Fruit fly (Drosophila melanogaster) Kc167 (cell line): Measurements from ENCODE around the gene CG14572.

Experiments
- Myc ChIP-seq: fragments of >200 bp; optimal IDR thresholded peaks from 2 replicates; lab custom pipeline; 2017; ENCODE audit warnings: missing external identifiers
- Sin3A ChIP-seq: fragments of >200 bp; optimal IDR thresholded peaks from 2 replicates; lab custom pipeline; 2018; ENCODE audit warnings: missing external identifiers
- h ChIP-seq: fragments of >200 bp; optimal IDR thresholded peaks from 3 replicates; lab custom pipeline; 2018; ENCODE audit warnings: missing external identifiers
- insv ChIP-seq: fragments of >200 bp; optimal IDR thresholded peaks from 3 replicates; lab custom pipeline; 2018; ENCODE audit warnings: missing external identifiers
- psq ChIP-seq: fragments of >200 bp; optimal IDR thresholded peaks from 2 replicates; lab custom pipeline; 2017; ENCODE audit warnings: missing external identifiers
- ttk ChIP-seq: sonication (Bioruptor generic); optimal IDR thresholded peaks from 2 replicates; lab custom pipeline; 2017; ENCODE audit warnings: missing external identifiers

The CG14572 gene

DNA sequence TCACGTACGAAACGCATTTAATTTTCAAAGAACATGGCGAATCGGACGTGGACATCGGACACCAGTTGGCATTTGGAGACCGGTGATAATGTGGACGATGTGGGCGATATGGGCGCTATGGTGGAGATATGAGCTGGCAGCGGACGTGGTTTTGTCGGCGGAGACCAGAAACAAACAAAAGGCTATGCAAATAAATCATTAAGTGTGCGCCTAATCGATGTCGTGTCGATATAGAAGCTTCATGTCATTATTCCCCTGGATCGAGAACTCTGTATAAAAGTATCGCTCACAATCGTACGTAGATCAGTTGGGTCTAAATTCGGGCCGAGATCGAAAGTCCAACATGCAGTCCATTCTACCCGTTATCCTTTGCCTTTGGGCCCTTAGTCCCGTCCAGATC is at the start of gene CG14572:
Gene CG14572, plus strand, starts transcription at position 301 of the 400 bp plus-strand sequence.
- TF ChIP-seq Myc (lab: Kevin White, UChicago) (no peak), Sin3A (lab: Kevin White, UChicago) (no peak), psq (lab: Kevin White, UChicago) (no peak)

DNA sequence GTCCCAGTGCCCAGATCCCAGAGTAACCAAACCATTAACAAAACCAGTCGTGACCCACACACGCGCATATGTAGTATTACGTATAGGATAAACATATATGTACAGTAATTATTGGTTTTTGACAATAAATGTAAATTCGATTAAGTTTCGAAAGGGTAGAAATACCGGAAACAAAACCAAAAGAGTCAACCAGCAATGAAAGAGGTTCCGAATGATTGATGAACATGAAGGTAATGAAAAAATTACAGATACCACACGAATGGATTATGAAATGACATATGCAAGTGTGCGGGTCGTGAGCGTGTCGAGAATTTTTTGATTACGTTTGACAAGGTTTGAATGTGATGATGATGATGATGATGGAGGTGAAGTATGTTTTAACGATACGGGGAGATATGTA is 46.7 kb upstream of the CG14572 start:
- TF ChIP-seq Sin3A (lab: Kevin White, UChicago) (no peak), ttk (lab: Kevin White, UChicago) (no peak), insv (no peak), h (no peak), psq (lab: Kevin White, UChicago) (no peak), Myc (lab: Kevin White, UChicago) (no peak)

DNA sequence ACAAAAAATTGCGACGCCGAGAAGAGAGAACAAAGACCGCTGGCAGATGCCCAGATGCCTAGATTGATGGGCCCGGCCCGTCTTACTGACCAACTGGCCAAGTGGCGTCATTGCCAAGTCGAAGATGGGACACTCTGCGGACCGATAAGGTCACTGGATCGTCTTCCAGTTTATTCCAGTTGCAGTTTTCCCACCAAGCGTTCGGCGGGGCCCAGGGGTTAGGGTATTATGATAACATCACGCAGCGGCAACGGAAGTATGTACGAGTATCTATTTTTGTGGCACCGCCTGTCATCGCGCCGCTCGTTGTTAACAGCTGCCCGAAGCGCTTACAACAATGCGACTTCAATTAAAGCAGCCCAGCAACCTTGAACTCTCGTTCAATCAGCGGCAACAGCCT is 41.3 kb upstream of the CG14572 start:
- TF ChIP-seq insv (no peak), Myc (lab: Kevin White, UChicago) (no peak), ttk (lab: Kevin White, UChicago) (no peak), h (no peak), psq (lab: Kevin White, UChicago) (no peak), Sin3A (lab: Kevin White, UChicago) (no peak)

DNA sequence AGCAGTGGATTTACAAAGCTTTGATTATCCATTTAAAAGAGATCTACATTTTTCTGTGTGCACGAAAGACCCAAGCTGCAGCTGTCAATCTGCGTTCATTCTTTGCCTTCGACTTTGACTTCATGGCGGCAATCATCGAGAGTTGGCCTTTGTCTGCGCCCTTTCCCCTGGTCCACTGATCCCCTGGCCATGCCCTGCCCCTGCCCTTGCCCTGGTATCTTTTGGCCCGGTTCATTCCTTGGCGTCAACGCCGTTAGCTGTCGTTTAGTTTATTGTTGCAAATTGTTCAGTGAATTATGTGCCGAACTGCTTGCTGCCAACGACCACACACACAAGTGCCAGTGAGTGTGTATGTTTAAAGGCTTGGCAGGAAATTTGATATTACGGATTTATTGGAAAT is 40.4 kb upstream of the CG14572 start:
- TF ChIP-seq h: no peak
- no peak for TF ChIP-seq Myc (lab: Kevin White, UChicago)
- no peak for TF ChIP-seq ttk (lab: Kevin White, UChicago)
- TF ChIP-seq psq (lab: Kevin White, UChicago): no peak
- no peak for TF ChIP-seq insv
- TF ChIP-seq Sin3A (lab: Kevin White, UChicago): no peak

DNA sequence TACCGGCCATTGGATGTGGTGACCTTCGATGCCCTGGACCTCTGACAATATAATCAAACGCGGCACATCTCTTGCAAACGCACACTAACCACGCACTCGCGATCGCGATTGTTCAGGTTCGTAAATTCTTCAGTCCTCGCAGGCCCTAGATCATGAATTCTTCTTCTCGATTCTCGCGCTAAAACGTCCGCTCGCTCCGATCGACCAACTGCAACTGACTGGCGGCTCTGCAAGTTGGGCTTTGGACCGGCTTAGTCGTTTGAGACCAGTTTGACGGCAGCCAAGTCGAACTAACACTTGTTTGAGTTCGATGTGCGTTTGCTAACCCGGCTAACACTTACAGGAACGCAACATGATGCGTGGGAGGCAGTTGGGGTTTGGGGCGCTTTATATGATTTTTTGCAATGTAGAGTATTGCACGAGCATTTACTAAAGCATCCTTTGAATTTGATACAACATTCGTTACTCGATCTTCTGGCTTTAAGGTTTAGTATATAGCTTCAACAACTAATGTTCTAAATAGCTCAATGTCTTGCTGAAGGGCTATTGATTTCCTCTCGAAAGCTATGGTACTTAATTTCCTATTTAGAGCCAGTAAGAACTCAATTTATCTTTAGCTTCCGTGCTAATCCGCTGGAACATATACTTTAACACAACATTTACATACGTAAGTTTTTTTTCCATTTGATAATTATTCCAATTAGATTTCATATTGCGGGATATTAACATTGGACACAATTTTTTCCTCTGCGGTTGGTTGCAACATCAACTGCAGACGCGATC is 35.0 kb upstream of the CG14572 start, which contains the start of gene CG32447:
Gene CG32447, minus strand, starts transcription at position 222 of the 783 bp plus-strand sequence.
- TF ChIP-seq Sin3A (lab: Kevin White, UChicago) (no peak), h (no peak), insv (no peak), psq (lab: Kevin White, UChicago) (no peak), Myc (lab: Kevin White, UChicago) (no peak)

DNA sequence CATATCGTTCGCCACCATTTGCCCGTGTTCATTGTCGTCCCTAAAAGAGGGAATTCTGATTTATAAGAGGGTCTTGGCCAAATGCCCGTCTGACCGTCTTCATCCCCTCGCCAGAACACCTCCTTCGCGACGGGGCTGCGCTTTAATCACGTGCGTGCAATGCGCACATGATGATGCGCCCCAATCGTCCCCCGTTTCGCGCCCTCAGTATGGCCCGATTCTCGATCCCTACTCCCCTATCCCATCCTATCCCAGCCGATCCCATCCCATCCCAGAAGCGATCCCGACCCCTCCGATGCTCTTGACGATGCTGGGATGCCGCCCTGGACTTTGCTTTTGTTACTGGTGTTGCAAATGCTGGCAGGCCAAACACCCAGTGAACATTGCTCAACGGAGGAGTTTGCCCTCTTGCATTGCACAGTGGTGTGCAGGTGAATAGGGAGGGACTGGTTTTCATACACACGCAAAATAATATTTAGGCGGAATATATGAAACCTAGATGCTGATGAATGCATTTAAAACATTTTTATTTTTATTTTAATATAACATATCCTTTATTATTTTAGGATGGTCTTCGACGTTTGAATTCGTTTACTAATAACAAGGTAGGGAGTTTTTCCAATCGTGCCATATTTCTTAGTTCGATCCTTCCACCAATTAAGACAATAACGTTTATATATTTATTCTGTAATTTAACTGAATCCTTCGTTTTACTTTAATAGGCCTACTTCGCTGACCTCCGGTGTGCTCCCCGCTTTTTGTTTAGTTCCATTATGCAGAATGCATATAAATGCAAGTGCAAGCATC is 31.3 kb upstream of the CG14572 start:
- no peak for TF ChIP-seq Myc (lab: Kevin White, UChicago)
- TF ChIP-seq h: no peak
- no peak for TF ChIP-seq Sin3A (lab: Kevin White, UChicago)
- TF ChIP-seq psq (lab: Kevin White, UChicago): no peak
- TF ChIP-seq ttk (lab: Kevin White, UChicago): no peak
- TF ChIP-seq insv: no peak

DNA sequence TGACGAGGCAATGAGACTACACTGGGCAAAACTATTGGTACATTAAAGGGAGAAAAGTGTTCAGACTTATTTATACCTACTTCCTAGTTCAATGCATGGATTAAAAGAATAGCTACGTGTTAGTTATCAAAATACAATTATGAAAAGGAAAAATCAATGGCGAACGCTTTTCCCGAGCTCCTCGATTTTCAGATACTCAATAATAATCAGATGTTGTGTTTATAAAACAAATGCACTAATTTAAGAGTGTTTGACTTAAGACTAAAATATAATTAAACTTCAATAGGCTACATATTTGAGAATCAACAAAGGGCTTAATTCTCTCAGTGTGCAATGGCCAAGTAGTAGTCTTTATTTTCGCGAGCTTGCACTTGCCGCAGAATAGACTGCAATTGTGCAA is 25.4 kb upstream of the CG14572 start:
- TF ChIP-seq Sin3A (lab: Kevin White, UChicago) (no peak), psq (lab: Kevin White, UChicago) (no peak), insv (no peak), Myc (lab: Kevin White, UChicago) (no peak), h (no peak), ttk (lab: Kevin White, UChicago) (no peak)

DNA sequence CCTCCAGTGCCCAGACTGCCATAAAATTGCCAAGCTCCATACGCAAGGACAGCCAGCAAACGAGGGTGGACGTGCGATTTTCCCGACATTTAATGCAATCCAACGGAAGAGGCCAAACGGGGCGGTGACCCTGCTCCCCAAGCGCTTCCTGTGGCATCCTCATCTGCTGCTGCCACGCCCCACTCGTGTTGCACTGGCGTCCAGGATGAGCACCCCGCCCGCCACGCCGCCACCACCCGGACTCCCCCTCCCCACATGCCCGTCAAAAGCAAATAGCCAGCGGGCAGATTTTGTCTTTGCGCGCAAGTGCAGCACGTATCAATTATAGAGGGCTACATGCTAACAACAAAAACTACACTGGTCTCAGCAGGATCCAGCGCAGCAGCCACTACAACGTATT is 23.1 kb upstream of the CG14572 start:
- TF ChIP-seq psq (lab: Kevin White, UChicago): no peak
- no peak for TF ChIP-seq ttk (lab: Kevin White, UChicago)
- no peak for TF ChIP-seq Myc (lab: Kevin White, UChicago)
- TF ChIP-seq h: no peak

DNA sequence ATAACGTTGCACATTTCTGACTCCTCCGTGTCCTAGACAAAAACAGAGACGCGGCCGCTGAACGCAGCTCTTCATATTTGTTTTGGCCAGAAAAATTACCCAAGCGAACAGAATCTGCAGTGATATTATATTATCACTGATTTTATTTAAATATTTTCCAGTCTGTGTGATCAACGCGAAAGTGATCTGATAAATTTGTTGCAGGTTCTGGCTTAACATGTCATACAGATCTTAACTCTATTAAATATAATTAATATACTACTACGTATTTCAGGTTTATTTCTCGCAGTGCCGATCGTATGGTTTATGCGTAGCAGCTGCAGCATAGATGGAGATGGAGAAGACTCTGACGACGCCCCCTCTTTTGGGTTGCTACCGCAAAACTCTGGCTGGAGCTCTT is 20.5 kb upstream of the CG14572 start:
- TF ChIP-seq Sin3A (lab: Kevin White, UChicago): no peak

DNA sequence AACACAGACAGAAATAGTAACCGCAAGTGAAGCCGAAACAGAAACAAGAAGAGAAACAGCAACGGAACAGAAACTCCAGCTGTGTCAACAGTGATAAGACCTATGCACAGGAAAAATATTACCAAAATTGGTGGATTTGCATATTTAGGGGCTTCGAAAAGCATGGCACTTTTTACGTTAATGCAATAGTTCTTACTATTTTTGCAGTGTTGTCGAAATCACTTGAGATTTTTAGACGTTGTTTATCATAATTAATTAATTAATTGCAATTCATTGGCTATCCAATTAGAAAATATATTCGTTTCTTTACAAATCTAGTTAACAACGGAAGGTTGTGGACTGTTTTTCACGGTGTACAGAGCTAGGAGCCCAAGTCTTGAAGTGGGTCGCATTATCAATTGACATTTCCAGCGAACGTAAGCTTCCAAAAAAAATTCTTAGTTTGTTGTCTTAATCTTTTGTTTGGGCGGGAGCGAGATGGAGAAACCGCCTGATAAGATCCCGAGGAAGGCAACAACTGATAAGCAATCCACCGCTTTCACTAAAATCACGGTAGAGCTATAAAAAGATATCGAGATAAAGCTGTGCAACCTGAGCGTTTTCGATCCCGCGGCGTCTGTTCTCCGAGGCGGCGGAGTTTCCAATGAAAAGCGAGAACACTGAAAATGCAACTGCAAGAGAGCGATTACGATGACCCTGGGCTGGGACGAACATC is 14.2 kb upstream of the CG14572 start:
- TF ChIP-seq insv (no peak), h (no peak), Sin3A (lab: Kevin White, UChicago) (no peak), psq (lab: Kevin White, UChicago) (no peak), Myc (lab: Kevin White, UChicago) (no peak), ttk (lab: Kevin White, UChicago) (no peak)

DNA sequence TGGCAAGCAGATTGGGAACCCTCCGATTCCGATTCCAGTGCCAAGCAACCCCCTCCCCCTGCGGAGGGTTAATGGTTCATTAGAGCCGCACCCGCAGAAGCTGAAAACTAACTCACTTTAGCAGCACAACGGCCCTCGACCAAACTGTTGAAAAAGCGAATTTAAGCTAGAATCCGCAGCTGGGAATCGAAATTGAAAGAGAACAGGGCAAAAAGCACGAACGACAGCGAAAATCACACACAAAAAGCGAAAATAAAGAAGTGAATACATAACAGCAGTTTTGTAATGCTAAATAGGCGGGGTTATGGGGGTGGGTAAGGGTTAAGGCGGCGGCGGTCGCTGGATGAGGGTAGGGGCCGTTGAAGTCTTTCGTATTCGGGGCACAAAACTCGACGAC is 13.6 kb upstream of the CG14572 start:
- TF ChIP-seq Sin3A (lab: Kevin White, UChicago) (no peak), ttk (lab: Kevin White, UChicago) (no peak), psq (lab: Kevin White, UChicago) (no peak), h (no peak), insv (no peak), Myc (lab: Kevin White, UChicago) (no peak)

DNA sequence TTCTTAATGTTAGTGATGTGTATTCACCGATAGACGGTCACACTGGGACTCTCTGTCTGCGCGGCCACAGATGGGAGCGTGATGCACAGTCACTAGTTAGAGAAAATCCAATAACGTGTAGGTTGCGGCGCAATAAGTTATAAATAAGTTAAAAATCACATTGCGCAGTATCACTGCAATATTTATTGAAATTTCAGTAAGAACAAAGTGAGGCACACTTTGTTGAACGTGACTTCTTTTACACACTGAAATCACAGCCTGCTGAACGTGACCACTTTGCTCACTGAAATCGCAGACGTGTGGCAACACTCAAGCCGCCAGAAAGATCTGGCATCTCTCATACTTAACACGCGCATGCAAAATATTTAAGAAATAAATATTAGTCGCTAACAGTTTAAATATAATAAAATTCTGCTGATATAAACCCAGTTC is 12.7 kb upstream of the CG14572 start, which contains the start of the genes CG11247 and Polr2H:
Gene CG11247, minus strand, starts transcription at position 191 of the 432 bp plus-strand sequence.
Gene Polr2H, plus strand, starts transcription at position 317 of the 432 bp plus-strand sequence.
- TF ChIP-seq h: no peak
- TF ChIP-seq Sin3A (lab: Kevin White, UChicago): no peak
- TF ChIP-seq insv: no peak
- no peak for TF ChIP-seq ttk (lab: Kevin White, UChicago)
- TF ChIP-seq Myc (lab: Kevin White, UChicago): no peak
- TF ChIP-seq psq (lab: Kevin White, UChicago): no peak
